Worm (Caenorhabditis elegans): Measurements from ENCODE around the gene Y50D4C.6.

Y50D4C.6 gene

ce11 chrV:969005-969562 is 19.4 kb upstream of the Y50D4C.6 start:
- TF ChIP-seq ceh-16 (tag; optimal IDR thresholded peaks at IDR 0.05) (no peak), ceh-82 (tag; optimal IDR thresholded peaks at IDR 0.05) (no peak), nhr-77 (tag; optimal IDR thresholded peaks at IDR 0.05) (no peak), fos-1 (tag; optimal IDR thresholded peaks at IDR 0.05) (no peak)

DNA sequence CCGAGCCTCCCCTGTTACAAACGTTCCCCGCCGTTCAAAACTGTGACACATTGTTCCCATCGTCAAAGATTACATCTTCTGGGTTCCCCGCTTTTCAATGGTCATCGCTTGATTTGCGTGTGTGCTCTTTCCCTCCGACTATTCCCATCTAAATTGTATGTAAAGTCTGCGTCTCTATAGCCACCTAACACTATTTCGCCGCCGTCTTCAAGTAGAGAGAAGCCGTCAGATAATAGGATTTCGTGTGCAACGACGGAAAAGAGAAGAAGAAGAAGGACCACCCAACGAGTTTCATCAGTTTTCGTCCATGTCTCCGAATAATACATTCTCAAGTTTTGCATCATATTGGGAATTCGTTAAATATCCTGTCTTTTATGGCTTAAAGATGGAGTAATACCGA is 16.5 kb upstream of the Y50D4C.6 start:
- TF ChIP-seq ZK546.5 (tag; optimal IDR thresholded peaks at IDR 0.05), result no peak
- peak; percentile 44 for TF ChIP-seq nhr-129 (tag; optimal IDR thresholded peaks at IDR 0.05)
- no peak for TF ChIP-seq nhr-11 (tag; optimal IDR thresholded peaks at IDR 0.05)
- TF ChIP-seq unc-55 (GFP tag; optimal IDR thresholded peaks at IDR 0.05), result peak; percentile 42
- no peak for TF ChIP-seq snpc-4 (tag; optimal IDR thresholded peaks at IDR 0.05)
- TF ChIP-seq alr-1 (tag; optimal IDR thresholded peaks at IDR 0.05), result no peak
- TF ChIP-seq nhr-77 (tag; optimal IDR thresholded peaks at IDR 0.05), result no peak
- peak; percentile 37 for TF ChIP-seq C34F6.9 (tag; optimal IDR thresholded peaks at IDR 0.05)
- TF ChIP-seq mbf-1 (tag; optimal IDR thresholded peaks at IDR 0.05), result no peak
- TF ChIP-seq F13H6.1 (tag; optimal IDR thresholded peaks at IDR 0.05), result peak; percentile 60
- no peak for TF ChIP-seq nhr-6 (tag; optimal IDR thresholded peaks at IDR 0.05)
- TF ChIP-seq fos-1 (tag; optimal IDR thresholded peaks at IDR 0.05), result no peak
- TF ChIP-seq nhr-25 (tag; optimal IDR thresholded peaks at IDR 0.05), result no peak
- no peak for TF ChIP-seq nhr-23 (tag; optimal IDR thresholded peaks at IDR 0.05)
- no peak for TF ChIP-seq crh-2 (tag; optimal IDR thresholded peaks at IDR 0.05)
- TF ChIP-seq nhr-12 (tag; optimal IDR thresholded peaks at IDR 0.05), result no peak
- TF ChIP-seq lsy-2 (tag; optimal IDR thresholded peaks at IDR 0.05), result peak in 1 of 2 experiments; percentile 24

- TF ChIP-seq lin-13 (GFP tag; optimal IDR thresholded peaks at IDR 0.05) (peak; percentile 36), aly-2 (tag; optimal IDR thresholded peaks at IDR 0.05) (no peak), skn-1 (tag; optimal IDR thresholded peaks at IDR 0.05) (no peak), lsy-2 (tag; optimal IDR thresholded peaks at IDR 0.05) (peak in 1 of 2 experiments; percentile 70), nhr-77 (tag; optimal IDR thresholded peaks at IDR 0.05) (no peak), alr-1 (tag; optimal IDR thresholded peaks at IDR 0.05) (no peak), snpc-4 (tag; optimal IDR thresholded peaks at IDR 0.05) (no peak), C34F6.9 (tag; optimal IDR thresholded peaks at IDR 0.05) (peak; percentile 60), gmeb-1 (tag; optimal IDR thresholded peaks at IDR 0.05) (peak; percentile 86), nhr-25 (tag; optimal IDR thresholded peaks at IDR 0.05) (peak; percentile 35), sem-4 (tag; optimal IDR thresholded peaks at IDR 0.05) (no peak), elt-1 (tag; optimal IDR thresholded peaks at IDR 0.05) (no peak), nhr-129 (tag; optimal IDR thresholded peaks at IDR 0.05) (peak; percentile 38), unc-62 (GFP tag; optimal IDR thresholded peaks at IDR 0.05) (no peak), unc-55 (GFP tag; optimal IDR thresholded peaks at IDR 0.05) (peak; percentile 87), F13H6.1 (tag; optimal IDR thresholded peaks at IDR 0.05) (no peak), nhr-12 (tag; optimal IDR thresholded peaks at IDR 0.05) (no peak), elt-3 (tag; optimal IDR thresholded peaks at IDR 0.05) (no peak), ztf-11 (tag; optimal IDR thresholded peaks at IDR 0.05) (no peak), crh-2 (tag; optimal IDR thresholded peaks at IDR 0.05) (peak; percentile 33)
These were observed 15.2 kb upstream of the Y50D4C.6 start, which contains the start of gene sqv-6 for ce11 chrV:964739-965283. Gene sqv-6, minus strand, starts transcription at chrV:964789.

ce11 chrV:949084-949483 is 576 bp downstream of the Y50D4C.6 start:
- TF ChIP-seq egl-27 (tag; optimal IDR thresholded peaks at IDR 0.05), result no peak
- TF ChIP-seq lin-11 (tag; optimal IDR thresholded peaks at IDR 0.05), result no peak
- no peak for TF ChIP-seq nhr-129 (tag; optimal IDR thresholded peaks at IDR 0.05)
- no peak for TF ChIP-seq unc-62 (GFP tag; optimal IDR thresholded peaks at IDR 0.05)
- no peak for TF ChIP-seq ceh-82 (tag; optimal IDR thresholded peaks at IDR 0.05)
- TF ChIP-seq ztf-11 (tag; optimal IDR thresholded peaks at IDR 0.05), result no peak
- no peak for TF ChIP-seq mab-5 (tag; optimal IDR thresholded peaks at IDR 0.05)
- TF ChIP-seq lin-13 (GFP tag; optimal IDR thresholded peaks at IDR 0.05), result no peak
- TF ChIP-seq alr-1 (tag; optimal IDR thresholded peaks at IDR 0.05), result no peak
- no peak for TF ChIP-seq nhr-77 (tag; optimal IDR thresholded peaks at IDR 0.05)
- TF ChIP-seq sma-9 (GFP tag; optimal IDR thresholded peaks at IDR 0.05), result no peak
- TF ChIP-seq sma-9 (tag; optimal IDR thresholded peaks at IDR 0.05), result no peak
- no peak for TF ChIP-seq C34F6.9 (tag; optimal IDR thresholded peaks at IDR 0.05)
- TF ChIP-seq peb-1 (tag; optimal IDR thresholded peaks at IDR 0.05), result no peak
- no peak for TF ChIP-seq unc-55 (GFP tag; optimal IDR thresholded peaks at IDR 0.05)
- TF ChIP-seq sem-4 (tag; optimal IDR thresholded peaks at IDR 0.05), result no peak
- no peak for TF ChIP-seq ztf-4 (tag; optimal IDR thresholded peaks at IDR 0.05)

Measured in whole organism, L2 larva.